Worm (Caenorhabditis elegans) whole organism, L1 larva: ENCODE measurements around the gene rde-1.

ENCODE experiments used
- aha-1 ChIP-seq: fragments of 150-350 bp; optimal IDR thresholded peaks from 2 replicates; lab custom pipeline; 2014; ENCODE audit warnings: missing biosample characterization, missing genetic modification characterization
- ceh-82 ChIP-seq, 3 experiments: fragments of 150-350 bp in 1 of 3; sonication (generic microtip) in 2 of 3; optimal IDR thresholded peaks; 2 replicates each; lab custom pipeline; 2014 to 2017; ENCODE audit warnings: missing biosample characterization in 3 of 3, missing genetic modification characterization in 3 of 3
- lin-13 ChIP-seq: fragments of 150-350 bp; optimal IDR thresholded peaks from 2 replicates; lab custom pipeline; 2014; ENCODE audit warnings: missing biosample characterization, missing genetic modification reagents, missing genetic modification characterization
- nhr-90 ChIP-seq: sonication (generic microtip); optimal IDR thresholded peaks from 2 replicates; lab custom pipeline; 2016; ENCODE audit warnings: mild to moderate bottlenecking, missing genetic modification characterization, missing compliant biosample characterization; ENCODE audit not compliant: poor library complexity

ce11 chrV:10039837-10040236, 48.4 kb upstream of the rde-1 start:
- no peak for TF ChIP-seq aha-1 (tag; lab: Kevin White, UChicago)
- TF ChIP-seq nhr-90 (tag; lab: Kevin White, UChicago), result peak; percentile 68
- TF ChIP-seq ceh-82 (tag; optimal IDR thresholded peaks at IDR 0.05; lab: Kevin White, UChicago), result peak; percentile 56 to 61 (median 57)
- TF ChIP-seq lin-13 (GFP tag; lab: Kevin White, UChicago), result peak; percentile 33
